Worm (Caenorhabditis elegans): ENCODE results near the gene C39D10.5.

ce11 chrX:7930450-7930849, 38.3 kb upstream of the C39D10.5 start, which contains the start of gene zig-3:
- TF ChIP-seq ama-1 (optimal IDR thresholded peaks at IDR 0.05), result no peak
- TF ChIP-seq sptf-1 (tag; optimal IDR thresholded peaks at IDR 0.05), result no peak
- TF ChIP-seq ztf-11 (tag; optimal IDR thresholded peaks at IDR 0.05), result no peak
- TF ChIP-seq lir-3 (tag; optimal IDR thresholded peaks at IDR 0.05; ENCODE audit: poor library complexity), result no peak
- no peak for TF ChIP-seq ceh-82 (tag; optimal IDR thresholded peaks at IDR 0.05)
- no peak for TF ChIP-seq lin-13 (GFP tag; optimal IDR thresholded peaks at IDR 0.05)
- no peak for TF ChIP-seq fkh-10 (GFP tag; optimal IDR thresholded peaks at IDR 0.05)
- no peak for TF ChIP-seq jun-1 (tag; optimal IDR thresholded peaks at IDR 0.05)
- TF ChIP-seq nhr-11 (tag; optimal IDR thresholded peaks at IDR 0.05), result no peak
- TF ChIP-seq unc-62 (GFP tag; optimal IDR thresholded peaks at IDR 0.05), result no peak

All from whole organism, L1 larva.